Worm (Caenorhabditis elegans) whole organism, mixed stage, embryonic: Measurements from ENCODE around the gene Y12A6A.1.

Experiments used
- elt-3 ChIP-seq: fragments of 150-350 bp; optimal IDR thresholded peaks from 2 replicates; lab custom pipeline; 2014; ENCODE audit warnings: missing biosample characterization, missing genetic modification characterization
- lin-13 ChIP-seq: fragments of 150-350 bp; optimal IDR thresholded peaks from 2 replicates; lab custom pipeline; 2014; ENCODE audit warnings: missing biosample characterization, missing genetic modification characterization
- snpc-4 ChIP-seq: fragments of 150-350 bp; optimal IDR thresholded peaks from 2 replicates; lab custom pipeline; 2014; ENCODE audit warnings: missing biosample characterization, missing genetic modification characterization

- no peak for TF ChIP-seq elt-3 (tag; lab: Kevin White, UChicago)
- no peak for TF ChIP-seq lin-13 (tag; lab: Kevin White, UChicago)
- TF ChIP-seq snpc-4 (tag; lab: Kevin White, UChicago), result no peak
Measured at ce11 chrX:13589735-13590134, 31.8 kb downstream of the Y12A6A.1 start, which contains the start of gene col-9.
